Worm (Caenorhabditis elegans): ENCODE results near the gene magi-1.

- no peak for TF ChIP-seq ama-1 (optimal IDR thresholded peaks at IDR 0.05)
- TF ChIP-seq ama-1 (GFP tag; optimal IDR thresholded peaks at IDR 0.05), result no peak
- TF ChIP-seq gei-17 (GFP tag; optimal IDR thresholded peaks at IDR 0.05), result no peak
- TF ChIP-seq lin-35 (GFP tag; optimal IDR thresholded peaks at IDR 0.05), result no peak
- TF ChIP-seq tbp1 (GFP tag; optimal IDR thresholded peaks at IDR 0.05), result no peak
- TF ChIP-seq ceh-79 (tag; optimal IDR thresholded peaks at IDR 0.05), result no peak
- TF ChIP-seq snpc-1.3 (tag; optimal IDR thresholded peaks at IDR 0.05; ENCODE audit: insufficient read depth), result no peak
- TF ChIP-seq ets-4 (GFP tag; optimal IDR thresholded peaks at IDR 0.05), result no peak
- no peak for TF ChIP-seq Y67H2A.10 (GFP tag; conservative IDR thresholded peaks at IDR 0.05)
- TF ChIP-seq lag-1 (GFP tag; IDR thresholded peaks at IDR 0.05), result no peak
These were observed 23.3 kb downstream of the magi-1 start, which contains the start of gene K01A6.7 for ce11 chrIV:11738092-11738617.
